Worm (Caenorhabditis elegans): ENCODE measurements around the gene T07A5.7.

The T07A5.7 gene

ce11 chrIII:10314234-10314633 is 3.3 kb upstream of the T07A5.7 start:
- TF ChIP-seq nhr-28 (tag; optimal IDR thresholded peaks at IDR 0.05), result no peak
- TF ChIP-seq snpc-4 (tag; optimal IDR thresholded peaks at IDR 0.05), result no peak
- TF ChIP-seq nhr-237 (tag; optimal IDR thresholded peaks at IDR 0.05), result no peak
- TF ChIP-seq nhr-2 (tag; optimal IDR thresholded peaks at IDR 0.05), result no peak
- no peak for TF ChIP-seq mep-1 (tag; optimal IDR thresholded peaks at IDR 0.05)
- no peak for TF ChIP-seq cnd-1 (tag; optimal IDR thresholded peaks at IDR 0.05)
- TF ChIP-seq nhr-12 (tag; optimal IDR thresholded peaks at IDR 0.05), result no peak
- TF ChIP-seq sptf-1 (tag; optimal IDR thresholded peaks at IDR 0.05), result no peak
- TF ChIP-seq unc-120 (tag; optimal IDR thresholded peaks at IDR 0.05; ENCODE audit: poor library complexity, severe bottlenecking), result no peak
- no peak for TF ChIP-seq pha-4 (tag; optimal IDR thresholded peaks at IDR 0.05)
- no peak for TF ChIP-seq blmp-1 (tag; optimal IDR thresholded peaks at IDR 0.05)
- no peak for TF ChIP-seq lsy-2 (tag; optimal IDR thresholded peaks at IDR 0.05)
- TF ChIP-seq lin-13 (tag; optimal IDR thresholded peaks at IDR 0.05), result no peak
- no peak for TF ChIP-seq lin-32 (GFP tag; optimal IDR thresholded peaks at IDR 0.05)
- TF ChIP-seq sem-2 (GFP tag; optimal IDR thresholded peaks at IDR 0.05), result no peak
- TF ChIP-seq hlh-1 (tag; optimal IDR thresholded peaks at IDR 0.05), result no peak
- no peak for TF ChIP-seq zip-8 (tag; optimal IDR thresholded peaks at IDR 0.05)
- no peak for TF ChIP-seq bed-3 (GFP tag; optimal IDR thresholded peaks at IDR 0.05)
- TF ChIP-seq tbx-8 (GFP tag; optimal IDR thresholded peaks at IDR 0.05), result no peak
- no peak for TF ChIP-seq mls-2 (tag; optimal IDR thresholded peaks at IDR 0.05)

- TF ChIP-seq M03D4.4 (tag; optimal IDR thresholded peaks at IDR 0.05) (no peak), nhr-76 (tag; optimal IDR thresholded peaks at IDR 0.05) (no peak), tbx-8 (GFP tag; optimal IDR thresholded peaks at IDR 0.05) (no peak), nhr-28 (tag; optimal IDR thresholded peaks at IDR 0.05) (no peak), flh-1 (GFP tag; optimal IDR thresholded peaks at IDR 0.05) (no peak), unc-120 (tag; optimal IDR thresholded peaks at IDR 0.05; ENCODE audit: poor library complexity, severe bottlenecking) (no peak), blmp-1 (tag; optimal IDR thresholded peaks at IDR 0.05) (no peak), ham-2 (GFP tag; optimal IDR thresholded peaks at IDR 0.05) (no peak), pha-4 (tag; optimal IDR thresholded peaks at IDR 0.05) (no peak), ceh-83 (GFP tag; optimal IDR thresholded peaks at IDR 0.05) (no peak), nhr-2 (tag; optimal IDR thresholded peaks at IDR 0.05) (no peak), snpc-4 (tag; optimal IDR thresholded peaks at IDR 0.05) (no peak), cnd-1 (tag; optimal IDR thresholded peaks at IDR 0.05) (no peak), unc-39 (tag; optimal IDR thresholded peaks at IDR 0.05) (no peak), unc-62 (GFP tag; optimal IDR thresholded peaks at IDR 0.05) (no peak), nhr-237 (tag; optimal IDR thresholded peaks at IDR 0.05) (no peak), ztf-11 (tag; optimal IDR thresholded peaks at IDR 0.05) (no peak), lsy-2 (tag; optimal IDR thresholded peaks at IDR 0.05) (no peak), sem-2 (GFP tag; optimal IDR thresholded peaks at IDR 0.05) (no peak)
Observed at ce11 chrIII:10306049-10306448, 4.9 kb downstream of the T07A5.7 start, which contains the start of gene T07A5.1. T07A5.1 (minus strand) TSS chrIII:10306197.

ce11 chrIII:10305295-10305694 is 5.6 kb downstream of the T07A5.7 start:
- no peak for TF ChIP-seq flh-1 (GFP tag; optimal IDR thresholded peaks at IDR 0.05)
- no peak for TF ChIP-seq elt-3 (tag; optimal IDR thresholded peaks at IDR 0.05)
- no peak for TF ChIP-seq nhr-28 (tag; optimal IDR thresholded peaks at IDR 0.05)
- no peak for TF ChIP-seq M03D4.4 (tag; optimal IDR thresholded peaks at IDR 0.05)
- TF ChIP-seq mep-1 (tag; optimal IDR thresholded peaks at IDR 0.05), result no peak
- no peak for TF ChIP-seq blmp-1 (tag; optimal IDR thresholded peaks at IDR 0.05)
- TF ChIP-seq elt-1 (tag; optimal IDR thresholded peaks at IDR 0.05; ENCODE audit: borderline replicate concordance, insufficient read depth), result no peak
- TF ChIP-seq lin-32 (GFP tag; optimal IDR thresholded peaks at IDR 0.05), result no peak
- TF ChIP-seq nhr-12 (tag; optimal IDR thresholded peaks at IDR 0.05), result no peak
- no peak for TF ChIP-seq sptf-1 (tag; optimal IDR thresholded peaks at IDR 0.05)
- TF ChIP-seq nhr-2 (tag; optimal IDR thresholded peaks at IDR 0.05), result no peak
- no peak for TF ChIP-seq lin-13 (tag; optimal IDR thresholded peaks at IDR 0.05)
- no peak for TF ChIP-seq drap-1 (GFP tag; optimal IDR thresholded peaks at IDR 0.05)
- no peak for TF ChIP-seq snpc-4 (tag; optimal IDR thresholded peaks at IDR 0.05)
- no peak for TF ChIP-seq nhr-237 (tag; optimal IDR thresholded peaks at IDR 0.05)
- TF ChIP-seq ceh-39 (tag; optimal IDR thresholded peaks at IDR 0.05), result no peak
- TF ChIP-seq unc-39 (tag; optimal IDR thresholded peaks at IDR 0.05), result no peak

- no peak for TF ChIP-seq mep-1 (tag; optimal IDR thresholded peaks at IDR 0.05)
- TF ChIP-seq nhr-237 (tag; optimal IDR thresholded peaks at IDR 0.05), result no peak
- no peak for TF ChIP-seq sem-2 (GFP tag; optimal IDR thresholded peaks at IDR 0.05)
- no peak for TF ChIP-seq elt-1 (tag; optimal IDR thresholded peaks at IDR 0.05; ENCODE audit: borderline replicate concordance, insufficient read depth)
- TF ChIP-seq ham-2 (GFP tag; optimal IDR thresholded peaks at IDR 0.05), result no peak
- TF ChIP-seq nhr-2 (tag; optimal IDR thresholded peaks at IDR 0.05), result no peak
- TF ChIP-seq nhr-76 (tag; optimal IDR thresholded peaks at IDR 0.05), result no peak
- no peak for TF ChIP-seq pha-4 (tag; optimal IDR thresholded peaks at IDR 0.05)
- no peak for TF ChIP-seq ceh-83 (GFP tag; optimal IDR thresholded peaks at IDR 0.05)
- no peak for TF ChIP-seq lin-32 (GFP tag; optimal IDR thresholded peaks at IDR 0.05)
- TF ChIP-seq tbx-8 (GFP tag; optimal IDR thresholded peaks at IDR 0.05), result no peak
- TF ChIP-seq ces-1 (GFP tag; optimal IDR thresholded peaks at IDR 0.05), result no peak
- no peak for TF ChIP-seq elt-3 (tag; optimal IDR thresholded peaks at IDR 0.05)
- TF ChIP-seq ceh-39 (tag; optimal IDR thresholded peaks at IDR 0.05), result no peak
- no peak for TF ChIP-seq M03D4.4 (tag; optimal IDR thresholded peaks at IDR 0.05)
Observed at ce11 chrIII:10300078-10300477, 10.8 kb downstream of the T07A5.7 start, which contains the start of gene vglu-3. vglu-3 (plus strand) TSS chrIII:10300378.
